Fruit fly (Drosophila melanogaster): ENCODE results near the gene Gk1.

Gene Gk1

dm6 chr3L:212520-212919 lies 6.9 kb upstream of the Gk1 start, which contains the start of the genes thoc7 and Dis3l2:
thoc7 (minus strand) TSS chr3L:212687.
Dis3l2 (plus strand) TSS chr3L:212709.
- no peak for TF ChIP-seq tai (GFP tag; optimal IDR thresholded peaks at IDR 0.05)
- no peak for TF ChIP-seq dl (GFP tag; optimal IDR thresholded peaks at IDR 0.05; ENCODE audit: insufficient read depth in 1 of 2, partially characterized antibody in 2 of 2)
- TF ChIP-seq woc (GFP tag; optimal IDR thresholded peaks at IDR 0.05): no peak
- no peak for TF ChIP-seq CG32264 (GFP tag; optimal IDR thresholded peaks at IDR 0.05)
- TF ChIP-seq N (GFP tag; optimal IDR thresholded peaks at IDR 0.05): no peak
- TF ChIP-seq Hnf4 (GFP tag; optimal IDR thresholded peaks at IDR 0.05): no peak
- no peak for TF ChIP-seq Abd-B (GFP tag; optimal IDR thresholded peaks at IDR 0.05)
- no peak for TF ChIP-seq h (GFP tag; optimal IDR thresholded peaks at IDR 0.05)
- TF ChIP-seq sv (GFP tag; optimal IDR thresholded peaks at IDR 0.05): no peak
- no peak for TF ChIP-seq brk (GFP tag; optimal IDR thresholded peaks at IDR 0.05)
- TF ChIP-seq Dif (GFP tag; optimal IDR thresholded peaks at IDR 0.05; ENCODE audit: partially characterized antibody): no peak

dm6 chr3L:211200-211599 lies 5.6 kb upstream of the Gk1 start, which contains the start of gene Prp4k:
Prp4k (minus strand) TSS chr3L:211457.
- TF ChIP-seq Dif (GFP tag; optimal IDR thresholded peaks at IDR 0.05; ENCODE audit: partially characterized antibody) (no peak), N (GFP tag; optimal IDR thresholded peaks at IDR 0.05) (no peak), dsf (GFP tag; optimal IDR thresholded peaks at IDR 0.05; ENCODE audit: borderline replicate concordance) (no peak), sv (GFP tag; optimal IDR thresholded peaks at IDR 0.05) (no peak), psq (GFP tag; optimal IDR thresholded peaks at IDR 0.05) (peak; percentile 21), foxo (GFP tag; optimal IDR thresholded peaks at IDR 0.05) (no peak), usp (GFP tag; optimal IDR thresholded peaks at IDR 0.05) (no peak), fru (GFP tag; optimal IDR thresholded peaks at IDR 0.05) (no peak), Rel (GFP tag; optimal IDR thresholded peaks at IDR 0.05) (no peak), Rel (tag; optimal IDR thresholded peaks at IDR 0.05) (peak; percentile 30)

- TF ChIP-seq Myc (optimal IDR thresholded peaks at IDR 0.05) (peak; percentile 6), Rel (GFP tag; optimal IDR thresholded peaks at IDR 0.05) (no peak), Rel (tag; optimal IDR thresholded peaks at IDR 0.05) (peak; percentile 32), fru (GFP tag; optimal IDR thresholded peaks at IDR 0.05) (peak; percentile 38), dl (GFP tag; optimal IDR thresholded peaks at IDR 0.05; ENCODE audit: insufficient read depth in 1 of 2, partially characterized antibody in 2 of 2) (no peak)
Measured at dm6 chr3L:203536-204135, 2.0 kb downstream of the Gk1 start, which contains the start of gene NitFhit. NitFhit (plus strand) TSS chr3L:203730.

DNA sequence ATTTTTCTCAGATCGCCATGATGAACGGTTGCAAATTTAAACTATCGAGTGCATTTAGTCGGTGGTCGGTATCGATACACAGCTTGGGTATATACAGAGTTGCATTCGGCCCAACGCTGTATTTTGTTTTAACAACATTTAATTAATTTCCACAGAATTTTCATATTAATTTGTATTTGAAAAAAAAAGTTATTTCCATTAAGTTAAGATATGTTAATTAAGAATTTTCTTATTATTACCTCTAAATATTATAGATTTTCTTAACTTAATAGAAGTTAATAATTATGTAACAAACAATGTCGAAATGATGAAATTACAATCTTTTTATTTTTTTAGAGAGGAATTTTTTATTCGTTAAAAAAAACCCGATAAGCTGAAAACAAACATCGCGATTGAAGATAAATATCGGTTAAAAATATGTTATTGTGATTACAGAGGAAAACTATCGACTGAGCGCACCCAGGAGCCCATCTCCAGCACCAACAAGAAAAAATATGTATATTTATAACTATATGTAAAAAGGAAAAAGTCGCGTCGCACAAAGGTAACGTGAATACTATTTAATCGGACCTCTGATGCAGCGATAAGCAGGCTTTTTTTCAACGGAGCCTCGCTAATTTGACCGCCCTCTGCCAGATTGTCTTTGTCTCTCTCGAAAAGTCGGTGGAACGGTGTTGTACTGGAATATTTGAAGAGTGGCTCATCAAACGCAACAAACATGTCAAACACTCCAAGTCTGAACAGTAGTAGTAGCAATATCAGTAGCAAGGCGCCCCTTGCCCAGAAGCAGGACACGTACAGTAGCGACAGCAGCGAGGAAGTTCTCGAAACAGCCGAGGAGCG lies 5.7 kb downstream of the Gk1 start, which contains the start of the genes rno and mri:
TSS of gene rno (minus strand) at position 9 of the 843 bp plus-strand sequence.
TSS of gene mri (plus strand) at position 421 of the 843 bp plus-strand sequence.
- TF ChIP-seq Jra (GFP tag; optimal IDR thresholded peaks at IDR 0.05) (no peak), woc (GFP tag; optimal IDR thresholded peaks at IDR 0.05) (no peak), GATAd (GFP tag; optimal IDR thresholded peaks at IDR 0.05) (no peak), Mio (GFP tag; optimal IDR thresholded peaks at IDR 0.05) (no peak), Abd-B (GFP tag; optimal IDR thresholded peaks at IDR 0.05) (no peak), Dif (GFP tag; optimal IDR thresholded peaks at IDR 0.05; ENCODE audit: partially characterized antibody) (no peak), Hnf4 (GFP tag; optimal IDR thresholded peaks at IDR 0.05) (no peak), jim (GFP tag; optimal IDR thresholded peaks at IDR 0.05) (no peak), sv (GFP tag; optimal IDR thresholded peaks at IDR 0.05) (peak; percentile 12), fru (GFP tag; optimal IDR thresholded peaks at IDR 0.05) (peak; percentile 6), rgr (GFP tag; optimal IDR thresholded peaks at IDR 0.05) (peak; percentile 73), lola (GFP tag; optimal IDR thresholded peaks at IDR 0.05) (no peak), psq (GFP tag; optimal IDR thresholded peaks at IDR 0.05) (peak; percentile 52), foxo (GFP tag; optimal IDR thresholded peaks at IDR 0.05) (peak in 1 of 2 experiments; percentile 75), tai (GFP tag; optimal IDR thresholded peaks at IDR 0.05) (no peak), Hr78 (GFP tag; optimal IDR thresholded peaks at IDR 0.05) (no peak), N (GFP tag; optimal IDR thresholded peaks at IDR 0.05) (no peak), dl (GFP tag; optimal IDR thresholded peaks at IDR 0.05; ENCODE audit: insufficient read depth in 1 of 2, partially characterized antibody in 2 of 2) (no peak), pan (optimal IDR thresholded peaks at IDR 0.05) (no peak), CG9705 (GFP tag; optimal IDR thresholded peaks at IDR 0.05) (peak; percentile 57), CrebA (GFP tag; optimal IDR thresholded peaks at IDR 0.05; ENCODE audit: borderline replicate concordance) (no peak), Sp1 (GFP tag; optimal IDR thresholded peaks at IDR 0.05) (peak; percentile 69), br (GFP tag; optimal IDR thresholded peaks at IDR 0.05) (no peak), dsf (GFP tag; optimal IDR thresholded peaks at IDR 0.05; ENCODE audit: borderline replicate concordance) (no peak), usp (GFP tag; optimal IDR thresholded peaks at IDR 0.05) (no peak), brk (GFP tag; optimal IDR thresholded peaks at IDR 0.05) (no peak), HLH106 (tag; optimal IDR thresholded peaks at IDR 0.05) (peak; percentile 78), OdsH (GFP tag; optimal IDR thresholded peaks at IDR 0.05) (peak; percentile 68), Dfd (GFP tag; optimal IDR thresholded peaks at IDR 0.05) (no peak), Rel (GFP tag; optimal IDR thresholded peaks at IDR 0.05) (peak; percentile 6), Rel (tag; optimal IDR thresholded peaks at IDR 0.05) (no peak), Vsx2 (GFP tag; optimal IDR thresholded peaks at IDR 0.05; ENCODE audit: partially characterized antibody) (no peak), CG32264 (GFP tag; optimal IDR thresholded peaks at IDR 0.05) (no peak), dmrt93B (GFP tag; optimal IDR thresholded peaks at IDR 0.05) (peak; percentile 60), Hr83 (GFP tag; optimal IDR thresholded peaks at IDR 0.05; ENCODE audit: poor library complexity, severe bottlenecking) (peak; percentile 89), Myc (optimal IDR thresholded peaks at IDR 0.05) (no peak), h (GFP tag; optimal IDR thresholded peaks at IDR 0.05) (peak; percentile 17)

All from whole organism, wandering third instar larva.